Fruit fly (Drosophila melanogaster) whole organism, prepupa: Measurements from ENCODE around the gene CG8483.

Source experiments
- CG16779 ChIP-seq: fragments of 200-800 bp; sonication (Bioruptor generic); optimal IDR thresholded peaks from 3 replicates; lab custom pipeline; 2017; ENCODE audit warnings: missing biosample characterization, mild to moderate bottlenecking, missing genetic modification characterization
- CG3032 ChIP-seq: fragments of 200-800 bp; optimal IDR thresholded peaks from 2 replicates; lab custom pipeline; 2019; ENCODE audit warnings: missing biosample characterization, mild to moderate bottlenecking, missing genetic modification characterization, moderate library complexity
- CG8632 ChIP-seq: fragments of 200-800 bp; sonication (Bioruptor generic); optimal IDR thresholded peaks from 3 replicates; lab custom pipeline; 2016; ENCODE audit warnings: missing biosample characterization, missing genetic modification characterization
- CG9139 ChIP-seq: fragments of 200-800 bp; sonication (Bioruptor generic); optimal IDR thresholded peaks from 3 replicates; lab custom pipeline; 2017; ENCODE audit warnings: missing biosample characterization, mild to moderate bottlenecking, missing genetic modification characterization
- Ets96B ChIP-seq: fragments of 200-800 bp; optimal IDR thresholded peaks from 2 replicates; lab custom pipeline; 2019; ENCODE audit warnings: missing biosample characterization, mild to moderate bottlenecking, missing genetic modification characterization, moderate library complexity
- Gug ChIP-seq: fragments of 200-800 bp; sonication (Bioruptor generic); IDR thresholded peaks from 2 replicates; pipeline ENCODE4 v1.3.6; 2022; ENCODE audit warnings: missing biosample characterization, missing genetic modification characterization
- Hr4 ChIP-seq: fragments of 200-800 bp; sonication (Bioruptor generic); optimal IDR thresholded peaks from 3 replicates; lab custom pipeline; 2016; ENCODE audit warnings: missing biosample characterization, missing genetic modification characterization
- dsx ChIP-seq: fragments of 200-800 bp; optimal IDR thresholded peaks from 3 replicates; lab custom pipeline; 2019; ENCODE audit warnings: missing biosample characterization, mild to moderate bottlenecking, missing genetic modification characterization, moderate library complexity; ENCODE audit not compliant: poor library complexity, severe bottlenecking
- esn ChIP-seq: fragments of 200-800 bp; sonication (Bioruptor generic); optimal IDR thresholded peaks from 2 replicates; lab custom pipeline; 2016; ENCODE audit warnings: missing biosample characterization, mild to moderate bottlenecking, missing genetic modification characterization, moderate library complexity
- svp ChIP-seq: fragments of 200-800 bp; sonication (Bioruptor generic); peaks from one replicate; lab custom pipeline; 2016; ENCODE audit warnings: missing biosample characterization, missing genetic modification characterization

DNA sequence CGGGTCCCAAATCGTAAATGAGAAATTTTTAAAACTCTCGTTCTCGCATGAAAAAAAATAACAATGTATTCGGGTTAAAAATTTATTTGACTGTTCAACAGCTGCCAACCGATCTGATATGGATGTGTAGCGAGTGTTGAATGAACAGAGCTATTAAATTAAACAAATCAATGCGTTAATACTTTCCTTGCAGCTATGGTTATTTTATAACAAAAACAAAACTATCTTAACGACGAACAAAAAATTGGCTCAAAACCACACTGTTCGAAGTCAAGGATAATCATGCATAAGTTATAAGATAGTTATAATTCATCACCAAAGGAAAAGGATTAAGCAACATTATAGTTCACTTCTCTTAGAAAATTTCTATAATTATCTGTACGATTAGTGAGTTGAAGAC lies 6.2 kb upstream of the CG8483 start, which contains the start of gene CG8476:
- TF ChIP-seq CG9139 (GFP tag; lab: Kevin White, UChicago) (no peak), svp (peak; percentile 43), Gug (GFP tag; lab: Robert Waterston, UW) (no peak), CG16779 (tag; lab: Kevin White, UChicago) (no peak), CG3032 (tag; lab: Kevin White, UChicago) (no peak), Ets96B (tag; lab: Kevin White, UChicago) (no peak), dsx (no peak), Hr4 (no peak), esn (no peak), CG8632 (GFP tag; lab: Kevin White, UChicago) (no peak)
